Worm (Caenorhabditis elegans): ENCODE measurements around the gene fbxa-2.

DNA sequence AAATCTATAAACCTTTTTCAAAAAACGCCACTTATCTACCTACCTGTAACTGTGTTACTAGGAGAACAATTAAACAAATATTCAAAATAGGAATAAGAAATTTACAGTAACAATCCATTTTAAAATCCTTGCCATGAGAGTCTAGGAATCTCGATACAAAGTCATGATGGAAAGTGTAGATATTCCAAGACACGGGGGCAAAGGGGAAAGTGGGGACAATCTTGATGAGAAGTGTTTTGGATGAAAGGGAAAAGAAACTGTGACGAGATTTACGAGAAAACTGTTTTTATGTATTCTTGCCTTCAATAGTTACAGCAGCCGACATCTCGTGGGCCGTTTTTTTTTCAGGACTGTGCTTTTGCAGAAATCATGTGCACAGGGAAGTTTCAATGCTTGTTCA lies 12.7 kb upstream of the fbxa-2 start, which contains the start of gene F28G4.2:
- no peak for TF ChIP-seq ceh-82 (tag; optimal IDR thresholded peaks at IDR 0.05)
- no peak for TF ChIP-seq egl-27 (tag; optimal IDR thresholded peaks at IDR 0.05)
- TF ChIP-seq nhr-25 (tag; optimal IDR thresholded peaks at IDR 0.05): no peak
- TF ChIP-seq gmeb-1 (tag; optimal IDR thresholded peaks at IDR 0.05): no peak
- TF ChIP-seq ama-1 (optimal IDR thresholded peaks at IDR 0.05): no peak
- no peak for TF ChIP-seq lin-39 (tag; optimal IDR thresholded peaks at IDR 0.05)
- no peak for TF ChIP-seq nhr-11 (tag; optimal IDR thresholded peaks at IDR 0.05)
- no peak for TF ChIP-seq dmd-4 (tag; optimal IDR thresholded peaks at IDR 0.05)
- TF ChIP-seq F13H6.1 (tag; optimal IDR thresholded peaks at IDR 0.05): no peak
- no peak for TF ChIP-seq nhr-23 (tag; optimal IDR thresholded peaks at IDR 0.05)
- TF ChIP-seq ztf-4 (tag; optimal IDR thresholded peaks at IDR 0.05): no peak
